Fruit fly (Drosophila melanogaster) whole organism, embryonic: ENCODE data around the gene Acp32CD.

Source experiments
- Blimp-1 ChIP-seq: fragments of 200-800 bp; sonication (Bioruptor generic); optimal IDR thresholded peaks from 3 replicates; lab custom pipeline; 2018; ENCODE audit warnings: missing biosample characterization, missing genetic modification characterization, mild to moderate bottlenecking, moderate library complexity, missing genetic modification reagents
- CG10209 ChIP-seq: fragments of 200-800 bp; sonication (Bioruptor generic); optimal IDR thresholded peaks from 3 replicates; lab custom pipeline; 2017; ENCODE audit warnings: missing biosample characterization, mild to moderate bottlenecking, missing genetic modification characterization, missing genetic modification reagents
- CG10274 ChIP-seq: fragments of 200-800 bp; sonication (Bioruptor generic); optimal IDR thresholded peaks from 3 replicates; lab custom pipeline; 2017; ENCODE audit warnings: missing biosample characterization, mild to moderate bottlenecking, missing genetic modification characterization
- CG10431 ChIP-seq: fragments of 200-800 bp; sonication (Bioruptor generic); optimal IDR thresholded peaks from 3 replicates; lab custom pipeline; 2018; ENCODE audit warnings: missing biosample characterization, mild to moderate bottlenecking, missing genetic modification characterization
- CG10543 ChIP-seq: fragments of 200-800 bp; sonication (Bioruptor generic); optimal IDR thresholded peaks from 3 replicates; lab custom pipeline; 2017; ENCODE audit warnings: missing biosample characterization, mild to moderate bottlenecking, missing genetic modification characterization, moderate library complexity
- CG13894 ChIP-seq: fragments of 200-800 bp; sonication (Bioruptor generic); optimal IDR thresholded peaks from 3 replicates; lab custom pipeline; 2018; ENCODE audit warnings: missing biosample characterization, mild to moderate bottlenecking, missing genetic modification characterization, moderate library complexity
- CG15514 ChIP-seq: fragments of 200-800 bp; sonication (Bioruptor generic); optimal IDR thresholded peaks from 3 replicates; lab custom pipeline; 2017; ENCODE audit warnings: missing biosample characterization, missing genetic modification characterization, mild to moderate bottlenecking, moderate library complexity, missing genetic modification reagents
- CG17361 ChIP-seq: fragments of 200-800 bp; sonication (Bioruptor generic); IDR thresholded peaks from 3 replicates; pipeline ENCODE4 v1.3.6; 2022; ENCODE audit warnings: missing biosample characterization, missing genetic modification characterization
- CG2199 ChIP-seq: fragments of 200-800 bp; sonication (Bioruptor generic); IDR thresholded peaks from 3 replicates; pipeline ENCODE4 v1.3.6; 2022; ENCODE audit warnings: missing biosample characterization, missing genetic modification characterization
- CG30020 ChIP-seq: fragments of 200-800 bp; optimal IDR thresholded peaks from 2 replicates; lab custom pipeline; 2019; ENCODE audit warnings: missing biosample characterization, mild to moderate bottlenecking, missing genetic modification characterization, moderate library complexity
- CG34376 ChIP-seq: fragments of 200-800 bp; sonication (Bioruptor generic); optimal IDR thresholded peaks from 2 replicates; lab custom pipeline; 2018; ENCODE audit warnings: missing biosample characterization, mild to moderate bottlenecking, missing genetic modification characterization
- CG6272 ChIP-seq: fragments of 200-800 bp; sonication (Bioruptor generic); IDR thresholded peaks from 2 replicates; pipeline ENCODE4 v1.3.6; 2022; ENCODE audit warnings: missing biosample characterization, missing genetic modification characterization
- CG8478 ChIP-seq: fragments of >200 bp; optimal IDR thresholded peaks from 2 replicates; lab custom pipeline; 2018
- Camta ChIP-seq: fragments of 200-800 bp; sonication (Bioruptor generic); optimal IDR thresholded peaks from 2 replicates; lab custom pipeline; 2016; ENCODE audit warnings: missing biosample characterization, missing genetic modification characterization
- CoRest ChIP-seq: fragments of 200-800 bp; sonication (Bioruptor generic); optimal IDR thresholded peaks from 3 replicates; lab custom pipeline; 2018; ENCODE audit warnings: missing biosample characterization, mild to moderate bottlenecking, missing genetic modification characterization, moderate library complexity
- CrebB ChIP-seq: fragments of 200-800 bp; sonication (Bioruptor generic); optimal IDR thresholded peaks from 3 replicates; lab custom pipeline; 2018; ENCODE audit warnings: missing biosample characterization, mild to moderate bottlenecking, missing genetic modification characterization
- D19A ChIP-seq: fragments of 200-800 bp; optimal IDR thresholded peaks from 3 replicates; lab custom pipeline; 2019; ENCODE audit warnings: missing biosample characterization, mild to moderate bottlenecking, missing genetic modification characterization, moderate library complexity
- Deaf1 ChIP-seq: fragments of 200-800 bp; optimal IDR thresholded peaks from 3 replicates; lab custom pipeline; 2019; ENCODE audit warnings: missing biosample characterization, mild to moderate bottlenecking, missing genetic modification characterization, moderate library complexity
- E2f2 ChIP-seq: fragments of 200-800 bp; sonication (Bioruptor generic); IDR thresholded peaks from 2 replicates; pipeline ENCODE4 v1.3.6; 2022; ENCODE audit warnings: missing biosample characterization, missing genetic modification characterization
- GATAe ChIP-seq: fragments of 200-800 bp; sonication (Bioruptor generic); conservative IDR thresholded peaks from 2 replicates; pipeline ENCODE4 v1.3.6; 2022; ENCODE audit warnings: missing biosample characterization, missing genetic modification characterization
- HmgZ ChIP-seq: fragments of 200-800 bp; sonication (Bioruptor generic); optimal IDR thresholded peaks from 2 replicates; lab custom pipeline; 2018; ENCODE audit warnings: missing biosample characterization, mild to moderate bottlenecking, missing genetic modification characterization
- Hmr ChIP-seq: fragments of 200-800 bp; sonication (Bioruptor generic); optimal IDR thresholded peaks from 3 replicates; lab custom pipeline; 2017; ENCODE audit warnings: mild to moderate bottlenecking, missing biosample characterization, missing genetic modification reagents, missing genetic modification characterization
- Hr78 ChIP-seq, 2 experiments: fragments of 200-800 bp in 1 of 2; fragments of >200 bp in 1 of 2; sonication (Bioruptor generic) in 1 of 2; optimal IDR thresholded peaks; 2 replicates each; lab custom pipeline; 2017 to 2019; ENCODE audit warnings: missing biosample characterization in 2 of 2, missing genetic modification characterization in 2 of 2, mild to moderate bottlenecking in 1 of 2, moderate library complexity in 1 of 2
- Max ChIP-seq: fragments of 200-800 bp; sonication (Bioruptor generic); optimal IDR thresholded peaks from 2 replicates; lab custom pipeline; 2016; ENCODE audit warnings: missing biosample characterization, mild to moderate bottlenecking, missing genetic modification characterization
- Med ChIP-seq: fragments of 200-800 bp; sonication (Bioruptor generic); peaks from one replicate; lab custom pipeline; 2016; ENCODE audit warnings: missing biosample characterization, missing genetic modification characterization, mild to moderate bottlenecking, inconsistent platforms, moderate library complexity
- Mrtf ChIP-seq: fragments of 200-800 bp; sonication (Bioruptor generic); IDR thresholded peaks from 3 replicates; pipeline ENCODE4 v1.3.6; 2022; ENCODE audit warnings: missing biosample characterization, missing genetic modification characterization
- Pdp1 ChIP-seq, 2 experiments: fragments of 200-800 bp; sonication (Bioruptor generic); optimal IDR thresholded peaks; 3 replicates each; lab custom pipeline; 2016; ENCODE audit warnings: missing biosample characterization in 2 of 2, missing genetic modification characterization in 2 of 2, mild to moderate bottlenecking in 1 of 2, moderate library complexity in 1 of 2
- Six4 ChIP-seq: fragments of 200-800 bp; sonication (Bioruptor generic); optimal IDR thresholded peaks from 2 replicates; lab custom pipeline; 2016; ENCODE audit warnings: missing biosample characterization, missing genetic modification characterization
- Trl ChIP-seq, 3 experiments: fragments of >200 bp in 2 of 3; fragments of 200-800 bp in 1 of 3; sonication (Bioruptor generic) in 1 of 3; optimal IDR thresholded peaks; 2 replicates in 1 of 3; 3 replicates in 2 of 3; lab custom pipeline; 2016 to 2017; ENCODE audit warnings: missing biosample characterization in 1 of 3, missing genetic modification characterization in 1 of 3
- Xbp1 ChIP-seq: fragments of 200-800 bp; sonication (Bioruptor generic); optimal IDR thresholded peaks from 3 replicates; lab custom pipeline; 2016; ENCODE audit warnings: missing biosample characterization, mild to moderate bottlenecking, missing genetic modification characterization
- abd-A ChIP-seq: fragments of 200-800 bp; sonication (Bioruptor generic); optimal IDR thresholded peaks from 3 replicates; lab custom pipeline; 2019; ENCODE audit warnings: missing biosample characterization, mild to moderate bottlenecking, missing genetic modification characterization, moderate library complexity
- cg ChIP-seq: fragments of 200-800 bp; sonication (Bioruptor generic); optimal IDR thresholded peaks from 3 replicates; lab custom pipeline; 2019; ENCODE audit warnings: missing biosample characterization, mild to moderate bottlenecking, missing genetic modification characterization, moderate library complexity
- chinmo ChIP-seq: fragments of 200-800 bp; sonication (Bioruptor generic); IDR thresholded peaks from 4 replicates; pipeline ENCODE4 v1.3.6; 2022; ENCODE audit warnings: missing biosample characterization, missing genetic modification characterization; ENCODE audit not compliant: partially characterized antibody
- chm ChIP-seq: fragments of 200-800 bp; sonication (Bioruptor generic); IDR thresholded peaks from 2 replicates; pipeline ENCODE4 v1.3.6; 2022; ENCODE audit warnings: missing biosample characterization, missing genetic modification characterization
- exex ChIP-seq: fragments of 200-800 bp; sonication (Bioruptor generic); optimal IDR thresholded peaks from 4 replicates; lab custom pipeline; 2018; ENCODE audit warnings: missing biosample characterization, mild to moderate bottlenecking, missing genetic modification characterization, moderate library complexity
- grn ChIP-seq: fragments of 200-800 bp; sonication (Bioruptor generic); optimal IDR thresholded peaks from 3 replicates; lab custom pipeline; 2017; ENCODE audit warnings: missing biosample characterization, missing genetic modification characterization
- kni ChIP-seq: fragments of 200-800 bp; sonication (Bioruptor generic); optimal IDR thresholded peaks from 3 replicates; lab custom pipeline; 2017; ENCODE audit warnings: mild to moderate bottlenecking, missing biosample characterization, missing genetic modification reagents, missing genetic modification characterization
- lab ChIP-seq: fragments of 200-800 bp; sonication (Bioruptor generic); optimal IDR thresholded peaks from 3 replicates; lab custom pipeline; 2017; ENCODE audit warnings: missing biosample characterization, missing genetic modification characterization, mild to moderate bottlenecking, moderate library complexity, missing genetic modification reagents
- mirr ChIP-seq: fragments of 200-800 bp; sonication (Bioruptor generic); optimal IDR thresholded peaks from 3 replicates; lab custom pipeline; 2018; ENCODE audit warnings: missing biosample characterization, mild to moderate bottlenecking, missing genetic modification characterization
- row ChIP-seq: fragments of 200-800 bp; sonication (Bioruptor generic); IDR thresholded peaks from 3 replicates; pipeline ENCODE4 v1.3.6; 2022; ENCODE audit warnings: missing biosample characterization, missing genetic modification characterization
- run ChIP-seq: fragments of 200-800 bp; sonication (Bioruptor generic); optimal IDR thresholded peaks from 3 replicates; lab custom pipeline; 2018; ENCODE audit warnings: missing biosample characterization, mild to moderate bottlenecking, missing genetic modification characterization
- salm ChIP-seq: fragments of 200-800 bp; sonication (Bioruptor generic); optimal IDR thresholded peaks from 2 replicates; lab custom pipeline; 2018; ENCODE audit warnings: missing biosample characterization, mild to moderate bottlenecking, missing genetic modification characterization
- sd ChIP-seq: fragments of 200-800 bp; sonication (Bioruptor generic); optimal IDR thresholded peaks from 3 replicates; lab custom pipeline; 2018; ENCODE audit warnings: missing biosample characterization, mild to moderate bottlenecking, missing genetic modification characterization, moderate library complexity
- shn ChIP-seq: fragments of 200-800 bp; sonication (Bioruptor generic); optimal IDR thresholded peaks from 3 replicates; lab custom pipeline; 2016; ENCODE audit warnings: missing biosample characterization, missing genetic modification characterization
- sqz ChIP-seq: fragments of 200-800 bp; sonication (Bioruptor generic); optimal IDR thresholded peaks from 3 replicates; lab custom pipeline; 2018; ENCODE audit warnings: missing biosample characterization, mild to moderate bottlenecking, missing genetic modification characterization
- sug ChIP-seq: fragments of 200-800 bp; optimal IDR thresholded peaks from 2 replicates; lab custom pipeline; 2019; ENCODE audit warnings: missing biosample characterization, mild to moderate bottlenecking, missing genetic modification characterization, moderate library complexity
- toy ChIP-seq: fragments of 200-800 bp; sonication (Bioruptor generic); IDR thresholded peaks from 2 replicates; pipeline ENCODE4 v1.3.6; 2022; ENCODE audit warnings: missing biosample characterization, missing genetic modification characterization
- twi ChIP-seq: fragments of 200-800 bp; optimal IDR thresholded peaks from 2 replicates; lab custom pipeline; 2019; ENCODE audit warnings: missing biosample characterization, mild to moderate bottlenecking, missing genetic modification characterization, moderate library complexity
- usp ChIP-seq: fragments of >200 bp; optimal IDR thresholded peaks from 2 replicates; lab custom pipeline; 2017; ENCODE audit warnings: missing biosample characterization, missing genetic modification characterization

The Acp32CD gene

dm6 chr2L:11039548-11040144, 24.2 kb downstream of the Acp32CD start:
- TF ChIP-seq HmgZ, result peak; percentile 13
- no peak for TF ChIP-seq abd-A (tag; lab: Kevin White, UChicago)
- no peak for TF ChIP-seq Mrtf (GFP tag; lab: Robert Waterston, UW)
- TF ChIP-seq CG15514 (GFP tag; lab: Kevin White, UChicago), result peak; percentile 1
- peak; percentile 23 for TF ChIP-seq Blimp-1
- peak; percentile 48 for TF ChIP-seq D19A
- peak; percentile 21 for TF ChIP-seq Deaf1 (tag; lab: Kevin White, UChicago)
- no peak for TF ChIP-seq shn (GFP tag; lab: Kevin White, UChicago)
- peak; percentile 35 for TF ChIP-seq cg (GFP tag; lab: Kevin White, UChicago)
- TF ChIP-seq E2f2 (GFP tag; lab: Robert Waterston, UW), result no peak
- peak; percentile 31 for TF ChIP-seq kni (GFP tag; lab: Kevin White, UChicago)
- peak in 1 of 2 experiments; percentile 79 for TF ChIP-seq Pdp1 (GFP tag; optimal IDR thresholded peaks at IDR 0.05; lab: Kevin White, UChicago)
- peak; percentile 22 for TF ChIP-seq Hmr
- no peak for TF ChIP-seq Xbp1 (GFP tag; lab: Kevin White, UChicago)
- peak; percentile 55 for TF ChIP-seq CG34376 (GFP tag; lab: Kevin White, UChicago)
- no peak for TF ChIP-seq Max (GFP tag; lab: Kevin White, UChicago)
- TF ChIP-seq CG13894 (tag; lab: Kevin White, UChicago), result peak; percentile 61
- TF ChIP-seq CrebB, result peak; percentile 21
- TF ChIP-seq CoRest, result no peak
- no peak for TF ChIP-seq row
- TF ChIP-seq sqz (GFP tag; lab: Kevin White, UChicago), result peak; percentile 35
- TF ChIP-seq CG8478, result no peak
- no peak for TF ChIP-seq usp (GFP tag; lab: Kevin White, UChicago)
- peak in 1 of 2 experiments; percentile 90 for TF ChIP-seq Hr78 (GFP tag; optimal IDR thresholded peaks at IDR 0.05; lab: Kevin White, UChicago)
- TF ChIP-seq chinmo (GFP tag; lab: Robert Waterston, UW), result 0 out of 4 replicates have a peak, but pooled peaks have one; percentile 63
- TF ChIP-seq CG10274 (GFP tag; lab: Kevin White, UChicago), result peak; percentile 70
- TF ChIP-seq GATAe (GFP tag; lab: Robert Waterston, UW), result peak; percentile 50; the same call in 1 of the 2 replicates
- TF ChIP-seq twi, result peak; percentile 37
- peak; percentile 16 for TF ChIP-seq run (tag; lab: Kevin White, UChicago)
- TF ChIP-seq Med, result peak; percentile 63
- no peak for TF ChIP-seq CG30020 (tag; lab: Kevin White, UChicago)
- no peak for TF ChIP-seq CG10431 (GFP tag; lab: Kevin White, UChicago)
- no peak for TF ChIP-seq CG17361
- TF ChIP-seq exex (tag; lab: Kevin White, UChicago), result peak; percentile 46
- TF ChIP-seq sug, result peak; percentile 77
- peak in 1 of 2 experiments; percentile 6 for TF ChIP-seq Trl (optimal IDR thresholded peaks at IDR 0.05; lab: Kevin White, UChicago)
- no peak for TF ChIP-seq Trl (GFP tag; optimal IDR thresholded peaks at IDR 0.05; lab: Kevin White, UChicago)
- no peak for TF ChIP-seq toy (GFP tag; lab: Robert Waterston, UW)
- no peak for TF ChIP-seq Six4
- TF ChIP-seq mirr (GFP tag; lab: Kevin White, UChicago), result peak; percentile 65
- TF ChIP-seq CG10543 (GFP tag; lab: Kevin White, UChicago), result peak; percentile 46
- peak; percentile 13 for TF ChIP-seq sd (tag; lab: Kevin White, UChicago)
- no peak for TF ChIP-seq CG10209
- TF ChIP-seq CG2199 (GFP tag; lab: Robert Waterston, UW), result 0 out of 3 replicates have a peak, but pooled peaks have one; percentile 33
- TF ChIP-seq lab (GFP tag; lab: Kevin White, UChicago), result peak; percentile 42
- TF ChIP-seq grn (GFP tag; lab: Kevin White, UChicago), result peak; percentile 99
- peak; percentile 30; the same call in 1 of the 2 replicates for TF ChIP-seq chm (GFP tag; lab: Robert Waterston, UW)
- no peak for TF ChIP-seq Camta
- TF ChIP-seq salm (tag; lab: Kevin White, UChicago), result no peak
- TF ChIP-seq CG6272 (GFP tag; lab: Robert Waterston, UW), result no peak
